Worm (Caenorhabditis elegans) whole organism, L2 larva: ENCODE results near the gene str-82.

ENCODE experiments used
- ama-1 ChIP-seq: fragments of 150-350 bp; optimal IDR thresholded peaks from 2 replicates; lab custom pipeline; 2018; ENCODE audit warnings: inconsistent platforms
- elt-3 ChIP-seq: sonication (generic microtip); optimal IDR thresholded peaks from 2 replicates; lab custom pipeline; 2017; ENCODE audit warnings: missing biosample characterization, missing genetic modification characterization
- nhr-11 ChIP-seq: fragments of 150-350 bp; optimal IDR thresholded peaks from 2 replicates; lab custom pipeline; 2014; ENCODE audit warnings: missing biosample characterization, missing genetic modification characterization
- nhr-12 ChIP-seq: fragments of 150-350 bp; optimal IDR thresholded peaks from 2 replicates; lab custom pipeline; 2014; ENCODE audit warnings: missing biosample characterization, missing genetic modification characterization
- nhr-237 ChIP-seq: fragments of 150-350 bp; optimal IDR thresholded peaks from 2 replicates; lab custom pipeline; 2014; ENCODE audit warnings: missing biosample characterization, missing genetic modification characterization
- skn-1 ChIP-seq: sonication (generic microtip); optimal IDR thresholded peaks from 2 replicates; lab custom pipeline; 2017; ENCODE audit warnings: missing biosample characterization, missing genetic modification characterization
- snpc-4 ChIP-seq: fragments of 150-350 bp; optimal IDR thresholded peaks from 2 replicates; lab custom pipeline; 2014; ENCODE audit warnings: missing biosample characterization, missing genetic modification characterization

DNA sequence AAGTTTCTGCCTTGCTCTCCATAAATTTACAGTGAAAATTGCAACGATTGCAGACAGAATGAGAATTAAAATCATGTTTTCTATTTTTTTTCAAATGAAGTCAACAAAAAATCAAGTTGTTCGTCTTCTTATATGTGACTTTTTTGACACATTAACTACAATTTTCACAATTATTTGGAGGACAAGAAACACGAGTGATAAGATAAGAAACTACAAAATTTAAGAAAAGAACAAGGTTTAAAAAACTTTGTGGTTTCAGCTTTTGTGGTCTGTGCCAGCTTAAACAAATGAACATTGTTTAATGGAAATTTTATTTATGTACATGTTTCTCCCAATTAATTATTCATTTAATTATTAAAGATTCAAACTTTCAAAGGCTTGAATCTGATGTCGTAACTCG is 4.1 kb upstream of the str-82 start, which contains the start of gene cyp-34A9:
- TF ChIP-seq skn-1 (tag; lab: Kevin White, UChicago) (no peak), ama-1 (no peak), nhr-11 (tag; lab: Kevin White, UChicago) (no peak), nhr-237 (tag; lab: Kevin White, UChicago) (no peak), elt-3 (tag; lab: Kevin White, UChicago) (no peak), nhr-12 (tag; lab: Kevin White, UChicago) (no peak), snpc-4 (tag; lab: Kevin White, UChicago) (no peak)
